Worm (Caenorhabditis elegans) whole organism, young adult: ENCODE results near the gene lmtr-5.

Experiments used
- Y56A3A.18 ChIP-seq: fragments of 200-800 bp; sonication (Bioruptor generic); IDR thresholded peaks from 2 replicates; pipeline ENCODE4 v1.3.6; 2022; ENCODE audit warnings: missing genetic modification reagents, missing genetic modification characterization, missing compliant biosample characterization
- akir-1 ChIP-seq: fragments of 200-800 bp; sonication (Bioruptor generic); optimal IDR thresholded peaks from 2 replicates; lab custom pipeline; 2018; ENCODE audit warnings: mild to moderate bottlenecking, missing genetic modification characterization, moderate library complexity, missing compliant biosample characterization
- ama-1 ChIP-seq, 3 experiments: fragments of 150-350 bp in 1 of 3; sonication (generic microtip) in 2 of 3; optimal IDR thresholded peaks; 2 replicates each; lab custom pipeline; 2014 to 2018; ENCODE audit warnings: missing biosample characterization in 2 of 3, missing genetic modification characterization in 2 of 3, missing genetic modification reagents in 2 of 3
- ceh-58 ChIP-seq: fragments of 200-800 bp; sonication (Bioruptor generic); IDR thresholded peaks from 2 replicates; pipeline ENCODE4 v1.3.6; 2022; ENCODE audit warnings: missing genetic modification characterization, missing compliant biosample characterization
- ceh-79 ChIP-seq: sonication (generic microtip); optimal IDR thresholded peaks from 2 replicates; lab custom pipeline; 2017; ENCODE audit warnings: mild to moderate bottlenecking, missing genetic modification characterization, missing compliant biosample characterization
- him-1 ChIP-seq: sonication (generic microtip); optimal IDR thresholded peaks from 2 replicates; lab custom pipeline; 2016; ENCODE audit warnings: missing genotype, missing genetic modification reagents, missing genetic modification characterization, missing compliant biosample characterization
- snpc-1.3 ChIP-seq: sonication (generic microtip); optimal IDR thresholded peaks from 2 replicates; lab custom pipeline; 2017; ENCODE audit warnings: missing genetic modification characterization, mild to moderate bottlenecking, missing compliant biosample characterization, antibody characterized with exemption, moderate library complexity, missing genotype, missing genetic modification reagents; ENCODE audit not compliant: insufficient read depth
- somi-1 ChIP-seq: fragments of 200-800 bp; sonication (Bioruptor generic); optimal IDR thresholded peaks from 2 replicates; lab custom pipeline; 2018; ENCODE audit warnings: mild to moderate bottlenecking, missing genetic modification characterization, missing compliant biosample characterization
- unc-130 ChIP-seq: sonication (generic microtip); optimal IDR thresholded peaks from 2 replicates; lab custom pipeline; 2016; ENCODE audit warnings: missing genetic modification reagents, missing genetic modification characterization, missing compliant biosample characterization
- unc-62 ChIP-seq: fragments of 150-350 bp; optimal IDR thresholded peaks from 2 replicates; lab custom pipeline; 2014; ENCODE audit warnings: missing biosample characterization, missing genetic modification reagents, missing genetic modification characterization

DNA sequence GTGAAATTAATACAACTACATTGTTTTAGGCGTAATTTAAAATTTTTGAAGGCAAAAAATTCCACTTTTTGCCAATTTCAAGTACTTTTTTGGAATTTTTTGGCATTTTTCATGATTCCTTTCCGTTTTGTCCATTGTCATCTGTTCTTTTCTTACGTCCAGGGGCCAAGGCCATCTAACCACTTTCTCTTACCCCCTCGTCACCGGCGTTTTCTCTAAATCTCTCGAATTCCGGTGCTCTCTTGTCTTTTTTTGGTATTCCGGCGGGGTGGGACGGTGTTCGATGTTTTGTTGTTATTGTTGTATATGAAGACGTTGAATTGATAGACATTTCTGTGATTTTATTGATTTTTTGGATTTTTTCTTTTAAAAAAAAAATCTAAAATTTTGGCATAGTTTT is 21.9 kb upstream of the lmtr-5 start:
- TF ChIP-seq unc-130 (no peak), ceh-58 (GFP tag; lab: Robert Waterston, UW) (no peak), snpc-1.3 (tag; lab: Kevin White, UChicago) (no peak), Y56A3A.18 (GFP tag; lab: Robert Waterston, UW) (no peak), ama-1 (optimal IDR thresholded peaks at IDR 0.05; lab: Kevin White, UChicago) (no peak), ama-1 (GFP tag; optimal IDR thresholded peaks at IDR 0.05; lab: Kevin White, UChicago) (no peak), unc-62 (GFP tag; lab: Kevin White, UChicago) (no peak), akir-1 (GFP tag; lab: Kevin White, UChicago) (no peak), ceh-79 (no peak), him-1 (tag; lab: Kevin White, UChicago) (no peak), somi-1 (GFP tag; lab: Kevin White, UChicago) (no peak)
